Fruit fly (Drosophila melanogaster) whole organism: Measurements from ENCODE around the gene CG10352.

Experiments
- CG8478 ChIP-seq: fragments of >200 bp; optimal IDR thresholded peaks from 2 replicates; lab custom pipeline; 2018; ENCODE audit warnings: inconsistent platforms
- Dll ChIP-seq: fragments of >200 bp; optimal IDR thresholded peaks from 2 replicates; lab custom pipeline; 2017
- EcR ChIP-seq, 2 experiments: fragments of >200 bp; optimal IDR thresholded peaks; 2 replicates each; lab custom pipeline; 2017; ENCODE audit warnings: missing biosample characterization in 2 of 2, missing genetic modification characterization in 2 of 2, missing genetic modification reagents in 2 of 2
- pan ChIP-seq: fragments of >200 bp; optimal IDR thresholded peaks from 2 replicates; lab custom pipeline; 2017
- psq ChIP-seq: fragments of >200 bp; optimal IDR thresholded peaks from 2 replicates; lab custom pipeline; 2017
- usp ChIP-seq: fragments of >200 bp; optimal IDR thresholded peaks from 2 replicates; lab custom pipeline; 2017; ENCODE audit warnings: missing biosample characterization, missing genetic modification characterization, mixed read lengths

The CG10352 gene

DNA sequence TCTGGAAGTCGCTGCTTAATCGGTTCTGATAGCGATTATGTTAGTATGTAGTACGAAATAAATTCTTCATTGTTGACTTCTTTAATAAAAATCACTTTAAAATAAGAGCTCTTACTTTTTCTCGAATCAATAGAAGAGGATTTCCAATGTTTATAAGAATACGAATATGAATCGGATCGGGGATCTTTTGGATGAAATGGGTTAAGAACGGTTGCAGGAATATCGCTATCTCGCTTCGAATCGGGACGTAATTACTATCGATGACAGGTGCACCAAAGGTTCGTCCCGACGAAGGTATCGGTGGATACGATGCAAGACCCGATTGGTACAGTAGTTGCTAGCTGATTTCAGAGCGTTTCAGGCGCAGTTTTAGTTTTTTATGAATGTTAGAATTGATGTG lies 16.7 kb upstream of the CG10352 start, which contains the start of gene wisp:
Gene wisp (plus strand): TSS at position 301 of the 400 bp plus-strand sequence.
- TF ChIP-seq Dll (lab: Kevin White, UChicago) (no peak), usp (GFP tag; lab: Kevin White, UChicago) (no peak), EcR (GFP tag; optimal IDR thresholded peaks at IDR 0.05; lab: Kevin White, UChicago) (no peak), psq (lab: Kevin White, UChicago) (no peak), CG8478 (lab: Kevin White, UChicago) (no peak), pan (lab: Kevin White, UChicago) (no peak)

- no peak for TF ChIP-seq Dll (lab: Kevin White, UChicago)
- TF ChIP-seq EcR (GFP tag; optimal IDR thresholded peaks at IDR 0.05; lab: Kevin White, UChicago), result no peak
- no peak for TF ChIP-seq pan (lab: Kevin White, UChicago)
- TF ChIP-seq CG8478 (lab: Kevin White, UChicago), result no peak
- TF ChIP-seq psq (lab: Kevin White, UChicago), result no peak
- TF ChIP-seq usp (GFP tag; lab: Kevin White, UChicago), result no peak
These were observed 14.8 kb upstream of the CG10352 start, which contains the start of gene sicily for dm6 chrX:11891682-11892179. Gene sicily, plus strand, starts transcription at chrX:11891732.

- TF ChIP-seq pan (lab: Kevin White, UChicago), result no peak
- TF ChIP-seq CG8478 (lab: Kevin White, UChicago), result no peak
- TF ChIP-seq psq (lab: Kevin White, UChicago), result no peak
- no peak for TF ChIP-seq EcR (GFP tag; optimal IDR thresholded peaks at IDR 0.05; lab: Kevin White, UChicago)
- TF ChIP-seq usp (GFP tag; lab: Kevin White, UChicago), result no peak
- TF ChIP-seq Dll (lab: Kevin White, UChicago), result no peak
These were observed 11.2 kb upstream of the CG10352 start, which contains the start of gene CG1840 for dm6 chrX:11888142-11888541. Gene CG1840, plus strand, starts transcription at chrX:11888352.

- TF ChIP-seq Dll (lab: Kevin White, UChicago) (no peak), pan (lab: Kevin White, UChicago) (no peak), psq (lab: Kevin White, UChicago) (no peak), CG8478 (lab: Kevin White, UChicago) (no peak), EcR (GFP tag; optimal IDR thresholded peaks at IDR 0.05; lab: Kevin White, UChicago) (no peak), usp (GFP tag; lab: Kevin White, UChicago) (no peak)
These were observed 10.0 kb upstream of the CG10352 start, which contains the start of the genes CG10353 and SelG for dm6 chrX:11886976-11887375. Gene CG10353, minus strand, starts transcription at chrX:11887162. Gene SelG, plus strand, starts transcription at chrX:11887284.

- TF ChIP-seq usp (GFP tag; lab: Kevin White, UChicago) (no peak), CG8478 (lab: Kevin White, UChicago) (no peak), Dll (lab: Kevin White, UChicago) (no peak), EcR (GFP tag; optimal IDR thresholded peaks at IDR 0.05; lab: Kevin White, UChicago) (no peak), psq (lab: Kevin White, UChicago) (no peak), pan (lab: Kevin White, UChicago) (no peak)
These were observed 8.4 kb upstream of the CG10352 start for dm6 chrX:11885356-11885755.

- TF ChIP-seq EcR (GFP tag; optimal IDR thresholded peaks at IDR 0.05; lab: Kevin White, UChicago) (no peak), CG8478 (lab: Kevin White, UChicago) (no peak), pan (lab: Kevin White, UChicago) (no peak), Dll (lab: Kevin White, UChicago) (no peak), psq (lab: Kevin White, UChicago) (no peak), usp (GFP tag; lab: Kevin White, UChicago) (no peak)
These were observed 7.2 kb upstream of the CG10352 start for dm6 chrX:11884134-11884533.

DNA sequence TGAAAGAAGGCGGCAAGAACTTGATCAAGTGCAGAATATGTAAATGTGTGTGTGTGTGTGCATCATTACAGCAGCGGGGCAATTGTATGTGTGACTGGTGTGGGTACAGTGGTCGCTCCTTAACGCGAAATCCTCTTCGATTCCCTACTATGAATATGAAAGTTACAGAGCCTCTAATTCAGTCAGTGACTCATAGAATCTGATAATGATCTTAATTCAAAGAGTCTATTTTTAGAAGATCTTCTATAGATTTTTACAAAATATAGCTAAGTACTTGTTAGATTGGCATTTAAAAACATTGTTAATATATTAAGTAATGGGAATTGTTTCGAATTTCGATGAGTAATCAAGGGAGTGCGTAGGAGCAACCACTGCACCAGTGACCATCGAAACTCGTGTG lies 5.5 kb upstream of the CG10352 start:
- TF ChIP-seq pan (lab: Kevin White, UChicago) (no peak), CG8478 (lab: Kevin White, UChicago) (no peak), EcR (GFP tag; optimal IDR thresholded peaks at IDR 0.05; lab: Kevin White, UChicago) (no peak), psq (lab: Kevin White, UChicago) (no peak), Dll (lab: Kevin White, UChicago) (no peak), usp (GFP tag; lab: Kevin White, UChicago) (no peak)

DNA sequence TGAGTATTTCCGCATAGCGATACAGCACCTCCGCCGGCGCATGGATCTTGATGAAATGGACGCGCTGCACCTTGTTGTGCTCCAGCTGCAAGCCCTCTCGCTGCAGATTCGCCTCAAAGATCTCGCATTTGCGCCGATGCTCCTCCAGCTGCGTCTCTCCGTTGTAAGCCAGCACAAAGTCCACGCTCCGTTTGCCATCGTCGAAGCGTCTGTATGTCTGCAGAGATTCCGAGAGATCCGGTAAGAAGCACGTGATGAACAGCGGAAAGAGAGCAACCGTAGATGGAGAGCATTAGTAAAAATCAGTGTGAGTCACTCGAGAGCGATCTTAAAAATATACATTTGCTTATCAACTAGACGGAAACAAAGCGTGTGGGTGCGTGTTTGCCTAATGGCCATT lies 4.7 kb upstream of the CG10352 start:
- TF ChIP-seq CG8478 (lab: Kevin White, UChicago), result no peak

dm6 chrX:11875146-11875830 lies 1.7 kb downstream of the CG10352 start:
- TF ChIP-seq usp (GFP tag; lab: Kevin White, UChicago) (no peak), psq (lab: Kevin White, UChicago) (no peak), Dll (lab: Kevin White, UChicago) (no peak), pan (lab: Kevin White, UChicago) (no peak), EcR (GFP tag; optimal IDR thresholded peaks at IDR 0.05; lab: Kevin White, UChicago) (no peak), CG8478 (lab: Kevin White, UChicago) (no peak)

- no peak for TF ChIP-seq CG8478 (lab: Kevin White, UChicago)
- TF ChIP-seq EcR (GFP tag; optimal IDR thresholded peaks at IDR 0.05; lab: Kevin White, UChicago), result no peak
- no peak for TF ChIP-seq psq (lab: Kevin White, UChicago)
- TF ChIP-seq Dll (lab: Kevin White, UChicago), result no peak
- no peak for TF ChIP-seq usp (GFP tag; lab: Kevin White, UChicago)
- TF ChIP-seq pan (lab: Kevin White, UChicago), result no peak
These were observed 3.9 kb downstream of the CG10352 start, which contains the start of gene CG15739 for dm6 chrX:11873116-11873515. Gene CG15739, plus strand, starts transcription at chrX:11873319.

DNA sequence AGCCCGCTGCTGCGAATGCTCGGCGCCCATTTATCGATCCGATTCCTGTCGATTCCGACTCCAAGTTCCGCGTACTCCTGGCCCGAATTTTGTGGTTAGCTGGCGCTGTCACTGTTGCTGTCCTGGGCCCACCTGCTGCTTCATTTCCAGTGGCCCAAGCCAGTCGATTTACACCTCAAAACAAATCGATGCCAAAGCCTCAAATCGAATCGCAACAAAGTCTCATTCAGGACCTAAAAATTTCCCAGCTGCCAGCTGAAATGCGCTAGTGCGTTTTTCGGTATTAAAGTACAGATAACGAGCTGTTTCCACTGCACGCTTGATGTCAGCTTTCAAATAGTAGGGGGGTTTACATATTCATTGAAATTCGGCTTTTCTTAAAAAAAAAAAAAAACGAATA lies 4.5 kb downstream of the CG10352 start, which contains the start of gene BORCS5:
Gene BORCS5 (minus strand): TSS at position 263 of the 400 bp plus-strand sequence.
- TF ChIP-seq CG8478 (lab: Kevin White, UChicago), result no peak
- no peak for TF ChIP-seq pan (lab: Kevin White, UChicago)
- no peak for TF ChIP-seq psq (lab: Kevin White, UChicago)
- no peak for TF ChIP-seq EcR (GFP tag; optimal IDR thresholded peaks at IDR 0.05; lab: Kevin White, UChicago)
- no peak for TF ChIP-seq usp (GFP tag; lab: Kevin White, UChicago)
- TF ChIP-seq Dll (lab: Kevin White, UChicago), result no peak
